Worm (Caenorhabditis elegans) whole organism, L4 larva: ENCODE measurements around the gene slc-9B.1.

Source experiments
- F44E2.7 ChIP-seq: fragments of 200-800 bp; sonication (Bioruptor generic); IDR thresholded peaks from 2 replicates; pipeline ENCODE4 v2.1.2; 2022; ENCODE audit warnings: missing genetic modification characterization, missing compliant biosample characterization
- R02D3.7 ChIP-seq: fragments of 150-350 bp; sonication (generic microtip); optimal IDR thresholded peaks from 3 replicates; lab custom pipeline; 2014; ENCODE audit warnings: missing biosample characterization, missing genetic modification characterization
- T20F7.1 ChIP-seq: fragments of 200-800 bp; sonication (Bioruptor generic); optimal IDR thresholded peaks from 2 replicates; lab custom pipeline; 2018; ENCODE audit warnings: mild to moderate bottlenecking, missing genetic modification characterization, missing compliant biosample characterization
- Y105C5A.15 ChIP-seq: fragments of 200-800 bp; sonication (Bioruptor generic); IDR thresholded peaks from 2 replicates; pipeline ENCODE4 v1.3.6; 2022; ENCODE audit warnings: missing genetic modification characterization, missing compliant biosample characterization
- ZK546.5 ChIP-seq, 2 experiments: sonication (generic microtip); optimal IDR thresholded peaks; 2 replicates each; lab custom pipeline; 2017; ENCODE audit warnings: missing biosample characterization in 2 of 2, missing genetic modification characterization in 2 of 2
- aly-2 ChIP-seq: sonication (generic microtip); optimal IDR thresholded peaks from 2 replicates; lab custom pipeline; 2018; ENCODE audit warnings: missing biosample characterization, missing genetic modification characterization
- ceh-20 ChIP-seq: fragments of 200-800 bp; sonication (Bioruptor generic); IDR thresholded peaks from 2 replicates; pipeline ENCODE4 v1.3.6; 2022; ENCODE audit warnings: missing genetic modification reagents, missing genetic modification characterization, missing compliant biosample characterization
- ceh-28 ChIP-seq: fragments of 150-350 bp; optimal IDR thresholded peaks from 2 replicates; lab custom pipeline; 2014; ENCODE audit warnings: missing biosample characterization, missing genetic modification reagents, missing genetic modification characterization
- cey-2 ChIP-seq: sonication (generic microtip); optimal IDR thresholded peaks from 3 replicates; lab custom pipeline; 2017; ENCODE audit warnings: missing genetic modification characterization, mild to moderate bottlenecking, missing compliant biosample characterization, antibody characterized with exemption, borderline replicate concordance; ENCODE audit not compliant: insufficient read depth
- daf-16 ChIP-seq, 3 experiments: sonication (generic microtip); optimal IDR thresholded peaks; 2 replicates each; lab custom pipeline; 2016 to 2017; ENCODE audit warnings: missing genetic modification characterization in 3 of 3, missing genetic modification reagents in 3 of 3, mild to moderate bottlenecking in 2 of 3, missing compliant biosample characterization in 2 of 3, missing biosample characterization in 1 of 3, moderate library complexity in 1 of 3
- dmd-6 ChIP-seq: fragments of 200-800 bp; sonication (Bioruptor generic); IDR thresholded peaks from 2 replicates; pipeline ENCODE4 v1.3.6; 2022; ENCODE audit warnings: missing genetic modification reagents, missing genetic modification characterization, missing compliant biosample characterization
- duxl-1 ChIP-seq: sonication (generic microtip); optimal IDR thresholded peaks from 2 replicates; lab custom pipeline; 2016; ENCODE audit warnings: mild to moderate bottlenecking, missing genetic modification characterization, moderate library complexity, missing compliant biosample characterization; ENCODE audit not compliant: poor library complexity
- dve-1 ChIP-seq: sonication (generic microtip); optimal IDR thresholded peaks from 2 replicates; lab custom pipeline; 2017; ENCODE audit warnings: antibody characterized with exemption, mild to moderate bottlenecking, missing genetic modification characterization, missing compliant biosample characterization; ENCODE audit not compliant: insufficient read depth
- fos-1 ChIP-seq: fragments of 150-350 bp; optimal IDR thresholded peaks from 2 replicates; lab custom pipeline; 2014; ENCODE audit warnings: missing biosample characterization, missing genetic modification characterization
- gei-8 ChIP-seq: fragments of 200-800 bp; sonication (Bioruptor generic); optimal IDR thresholded peaks from 2 replicates; lab custom pipeline; 2018; ENCODE audit warnings: mild to moderate bottlenecking, missing genetic modification characterization, missing compliant biosample characterization
- hif-1 ChIP-seq, 2 experiments: sonication (generic microtip); optimal IDR thresholded peaks; 2 replicates each; lab custom pipeline; 2016 to 2017; ENCODE audit warnings: missing compliant biosample characterization in 2 of 2, missing genetic modification characterization in 2 of 2, missing genetic modification reagents in 2 of 2, missing genotype in 2 of 2, mild to moderate bottlenecking in 1 of 2
- hlh-11 ChIP-seq: fragments of 200-800 bp; sonication (Bioruptor generic); optimal IDR thresholded peaks from 2 replicates; lab custom pipeline; 2018; ENCODE audit warnings: mild to moderate bottlenecking, missing genetic modification characterization, missing compliant biosample characterization
- hlh-30 ChIP-seq: sonication (generic microtip); optimal IDR thresholded peaks from 2 replicates; lab custom pipeline; 2017; ENCODE audit warnings: antibody characterized with exemption, mild to moderate bottlenecking, missing genetic modification characterization, missing compliant biosample characterization; ENCODE audit not compliant: insufficient read depth
- hmg-1.1 ChIP-seq: fragments of 200-800 bp; sonication (Bioruptor generic); IDR thresholded peaks from 2 replicates; pipeline ENCODE4 v1.3.6; 2022; ENCODE audit warnings: missing genetic modification reagents, missing genetic modification characterization, missing compliant biosample characterization
- jun-1 ChIP-seq: fragments of 150-350 bp; optimal IDR thresholded peaks from 2 replicates; lab custom pipeline; 2014; ENCODE audit warnings: missing biosample characterization, missing genetic modification reagents, missing genetic modification characterization
- lin-1 ChIP-seq: fragments of 200-800 bp; sonication (Bioruptor generic); IDR thresholded peaks from 2 replicates; pipeline ENCODE4 v1.3.6; 2022; ENCODE audit warnings: missing genetic modification reagents, missing genetic modification characterization, missing compliant biosample characterization
- lin-13 ChIP-seq: fragments of 150-350 bp; optimal IDR thresholded peaks from 2 replicates; lab custom pipeline; 2014; ENCODE audit warnings: missing biosample characterization, missing genetic modification reagents, missing genetic modification characterization
- lin-15B ChIP-seq: fragments of 150-350 bp; sonication (generic microtip); optimal IDR thresholded peaks from 3 replicates; lab custom pipeline; 2014; ENCODE audit warnings: missing biosample characterization, missing genetic modification characterization
- lir-3 ChIP-seq: sonication (generic microtip); optimal IDR thresholded peaks from 2 replicates; lab custom pipeline; 2016; ENCODE audit warnings: mild to moderate bottlenecking, missing genetic modification characterization, missing compliant biosample characterization
- lsy-2 ChIP-seq, 2 experiments: fragments of 150-350 bp in 1 of 2; sonication (generic microtip) in 1 of 2; optimal IDR thresholded peaks; 2 replicates each; lab custom pipeline; 2014 to 2017; ENCODE audit warnings: missing biosample characterization in 2 of 2, missing genetic modification characterization in 2 of 2
- madf-5 ChIP-seq, 2 experiments: fragments of 200-800 bp; sonication (Bioruptor generic); IDR thresholded peaks; 2 replicates each; pipeline ENCODE4 v1.3.6; 2022; ENCODE audit warnings: missing compliant biosample characterization in 2 of 2, missing genetic modification characterization in 2 of 2
- mdl-1 ChIP-seq, 2 experiments: fragments of 150-350 bp in 1 of 2; sonication (generic microtip) in 1 of 2; optimal IDR thresholded peaks; 2 replicates each; lab custom pipeline; 2014 to 2017; ENCODE audit warnings: missing biosample characterization in 2 of 2, missing genetic modification characterization in 2 of 2
- mdt-29 ChIP-seq: fragments of 200-800 bp; sonication (Bioruptor generic); IDR thresholded peaks from 2 replicates; pipeline ENCODE4 v1.3.6; 2022; ENCODE audit warnings: missing genetic modification reagents, missing genetic modification characterization, missing compliant biosample characterization
- mep-1 ChIP-seq: fragments of 150-350 bp; sonication (generic microtip); optimal IDR thresholded peaks from 3 replicates; lab custom pipeline; 2014; ENCODE audit warnings: missing biosample characterization, missing genetic modification characterization
- mxl-2 ChIP-seq: fragments of 200-800 bp; sonication (Bioruptor generic); conservative IDR thresholded peaks from 2 replicates; pipeline ENCODE4 v1.3.6; 2022; ENCODE audit warnings: missing genetic modification reagents, missing genetic modification characterization, missing compliant biosample characterization
- mxl-3 ChIP-seq: fragments of 200-800 bp; sonication (Bioruptor generic); optimal IDR thresholded peaks from 2 replicates; lab custom pipeline; 2018; ENCODE audit warnings: mild to moderate bottlenecking, missing genetic modification characterization, missing compliant biosample characterization
- nhr-11 ChIP-seq: fragments of 150-350 bp; optimal IDR thresholded peaks from 2 replicates; lab custom pipeline; 2014; ENCODE audit warnings: missing biosample characterization, missing genetic modification characterization
- nhr-28 ChIP-seq: fragments of 150-350 bp; optimal IDR thresholded peaks from 2 replicates; lab custom pipeline; 2014; ENCODE audit warnings: missing biosample characterization, missing genetic modification characterization
- nhr-48 ChIP-seq: sonication (generic microtip); optimal IDR thresholded peaks from 2 replicates; lab custom pipeline; 2016; ENCODE audit warnings: mild to moderate bottlenecking, missing genetic modification characterization, missing compliant biosample characterization
- nhr-6 ChIP-seq: fragments of 150-350 bp; optimal IDR thresholded peaks from 2 replicates; lab custom pipeline; 2014; ENCODE audit warnings: missing biosample characterization, missing genetic modification characterization
- nhr-77 ChIP-seq: fragments of 150-350 bp; optimal IDR thresholded peaks from 2 replicates; lab custom pipeline; 2014; ENCODE audit warnings: missing biosample characterization, missing genetic modification characterization
- php-3 ChIP-seq: fragments of 200-800 bp; sonication (Bioruptor generic); IDR thresholded peaks from 2 replicates; pipeline ENCODE4 v1.3.6; 2022; ENCODE audit warnings: missing genetic modification reagents, missing genetic modification characterization, missing compliant biosample characterization
- pqm-1 ChIP-seq: sonication (generic microtip); optimal IDR thresholded peaks from 2 replicates; lab custom pipeline; 2017; ENCODE audit warnings: missing biosample characterization, missing genetic modification characterization
- set-16 ChIP-seq: fragments of 200-800 bp; sonication (Bioruptor generic); IDR thresholded peaks from 2 replicates; pipeline ENCODE4 v1.3.6; 2022; ENCODE audit warnings: missing genetic modification reagents, missing genetic modification characterization, missing compliant biosample characterization
- spr-1 ChIP-seq: sonication (generic microtip); optimal IDR thresholded peaks from 2 replicates; lab custom pipeline; 2016; ENCODE audit warnings: mild to moderate bottlenecking, missing genetic modification characterization, missing compliant biosample characterization
- tra-1 ChIP-seq: fragments of 200-800 bp; sonication (Bioruptor generic); IDR thresholded peaks from 2 replicates; pipeline ENCODE4 v1.3.6; 2022; ENCODE audit warnings: missing genetic modification reagents, missing genetic modification characterization, missing compliant biosample characterization
- unc-62 ChIP-seq, 3 experiments: fragments of 150-350 bp in 1 of 3; sonication (generic microtip); optimal IDR thresholded peaks in 2 of 3; peaks in 1 of 3; 1 replicate in 1 of 3; 2 replicates in 2 of 3; lab custom pipeline; 2014 to 2017; ENCODE audit warnings: missing biosample characterization in 3 of 3, missing genetic modification characterization in 3 of 3, missing genetic modification reagents in 3 of 3, missing genotype in 1 of 3
- zfp-3 ChIP-seq: fragments of 200-800 bp; sonication (Bioruptor generic); conservative IDR thresholded peaks from 2 replicates; pipeline ENCODE4 v1.3.6; 2022; ENCODE audit warnings: missing genetic modification reagents, missing genetic modification characterization, missing compliant biosample characterization

Gene slc-9B.1

DNA sequence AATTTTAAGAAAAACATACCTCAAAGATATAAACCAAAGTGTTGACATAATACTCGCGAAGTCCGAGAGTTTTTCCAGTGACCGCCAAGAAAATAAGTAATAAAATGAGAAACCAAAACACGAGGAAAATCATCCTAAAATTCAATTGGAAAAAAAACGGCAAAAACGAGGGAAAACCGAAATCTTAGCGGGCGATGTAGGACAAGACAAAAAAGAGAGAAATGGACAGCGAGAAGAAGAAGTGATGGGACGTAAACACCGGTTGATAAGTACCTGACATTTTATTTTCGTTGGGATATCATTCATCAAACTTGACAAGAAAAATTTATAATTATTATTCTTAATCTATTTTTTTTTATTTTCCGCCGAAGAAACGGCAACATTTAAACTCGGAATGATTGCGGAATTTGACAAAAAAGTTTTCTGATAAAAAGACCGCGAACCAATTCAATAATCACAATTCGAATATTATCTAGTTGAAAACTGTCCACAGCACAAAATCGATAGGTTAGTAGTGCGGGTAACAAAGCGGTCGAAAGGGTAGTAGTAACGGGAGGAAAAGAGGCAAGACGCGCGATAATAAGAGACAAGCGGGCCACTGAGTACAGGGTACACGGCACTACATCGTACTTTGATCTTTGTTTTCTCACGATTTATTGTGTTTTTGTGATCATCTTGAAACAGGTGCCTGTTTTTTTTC lies 48.1 kb downstream of the slc-9B.1 start, which contains the start of gene acl-5 (continued):
- TF ChIP-seq php-3 (no peak), mep-1 (tag; lab: Kevin White, UChicago) (no peak), lir-3 (tag; lab: Kevin White, UChicago) (no peak), nhr-28 (tag; lab: Kevin White, UChicago) (peak; percentile 27), R02D3.7 (tag; lab: Kevin White, UChicago) (no peak), F44E2.7 (GFP tag; lab: Robert Waterston, UW) (no peak), fos-1 (tag; lab: Kevin White, UChicago) (no peak), dve-1 (tag; lab: Kevin White, UChicago) (no peak), madf-5 (GFP tag; IDR thresholded peaks at IDR 0.05; lab: Robert Waterston, UW) (no peak), daf-16 (GFP tag; optimal IDR thresholded peaks at IDR 0.05; lab: Kevin White, UChicago) (peak in 1 of 2 experiments; percentile 24), daf-16 (tag; optimal IDR thresholded peaks at IDR 0.05; lab: Kevin White, UChicago) (peak; percentile 52), set-16 (GFP tag; lab: Robert Waterston, UW) (no peak), zfp-3 (GFP tag; lab: Robert Waterston, UW) (no peak), mdt-29 (no peak), tra-1 (GFP tag; lab: Robert Waterston, UW) (no peak), Y105C5A.15 (no peak), aly-2 (tag; lab: Kevin White, UChicago) (no peak), lin-13 (GFP tag; lab: Kevin White, UChicago) (no peak), mxl-3 (GFP tag; lab: Kevin White, UChicago) (no peak), ZK546.5 (tag; optimal IDR thresholded peaks at IDR 0.05; lab: Kevin White, UChicago) (no peak)

DNA sequence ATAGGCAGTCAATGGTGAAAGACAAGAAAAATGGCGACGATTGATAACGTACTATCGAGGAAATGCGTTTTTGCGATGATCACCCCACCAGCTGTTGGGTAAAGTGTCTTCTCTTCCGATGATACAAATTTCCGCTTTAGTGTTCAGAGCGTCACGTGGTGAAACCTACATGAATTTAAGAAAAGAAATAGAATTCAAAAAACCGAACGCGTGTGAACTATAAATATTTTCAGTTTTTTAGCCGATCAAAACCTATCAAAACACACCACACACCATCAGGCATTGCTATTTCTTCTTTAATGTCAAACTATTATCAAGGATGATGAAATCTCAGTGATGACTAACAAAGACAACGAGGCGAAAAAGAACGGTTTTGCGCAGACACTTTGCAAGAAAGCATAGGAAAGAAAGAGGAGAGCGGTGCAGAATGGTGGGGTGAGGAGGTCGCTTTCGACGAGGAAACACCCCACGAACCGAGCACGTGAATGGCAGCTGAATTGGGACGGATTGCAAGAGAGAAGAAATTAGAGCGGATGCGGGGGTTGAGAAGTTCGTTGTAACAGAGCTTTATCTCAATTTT lies 52.7 kb downstream of the slc-9B.1 start:
- TF ChIP-seq daf-16 (GFP tag; optimal IDR thresholded peaks at IDR 0.05; lab: Kevin White, UChicago) (no peak), daf-16 (tag; optimal IDR thresholded peaks at IDR 0.05; lab: Kevin White, UChicago) (peak; percentile 17), T20F7.1 (GFP tag; lab: Kevin White, UChicago) (peak; percentile 55), lin-1 (GFP tag; lab: Robert Waterston, UW) (0 out of 2 replicates have a peak, but pooled peaks have one; percentile 19), hmg-1.1 (GFP tag; lab: Robert Waterston, UW) (0 out of 2 replicates have a peak, but pooled peaks have one; percentile 17), ceh-20 (GFP tag; lab: Robert Waterston, UW) (0 out of 2 replicates have a peak, but pooled peaks have one; percentile 20), pqm-1 (tag; lab: Kevin White, UChicago) (peak; percentile 56), php-3 (peak; percentile 14; the same call in 1 of the 2 replicates), cey-2 (tag; lab: Kevin White, UChicago) (no peak), mxl-2 (GFP tag; lab: Robert Waterston, UW) (peak; percentile 99), lir-3 (tag; lab: Kevin White, UChicago) (no peak), hlh-30 (tag; lab: Kevin White, UChicago) (peak; percentile 35), gei-8 (GFP tag; lab: Kevin White, UChicago) (peak; percentile 48), nhr-11 (peak; percentile 46), nhr-28 (tag; lab: Kevin White, UChicago) (peak; percentile 57), mdl-1 (tag; optimal IDR thresholded peaks at IDR 0.05; lab: Kevin White, UChicago) (peak; percentile 77 to 88), jun-1 (tag; lab: Kevin White, UChicago) (no peak), tra-1 (GFP tag; lab: Robert Waterston, UW) (peak; percentile 24), nhr-6 (tag; lab: Kevin White, UChicago) (peak; percentile 19), unc-62 (GFP tag; optimal IDR thresholded peaks at IDR 0.05 in 1 of 2; lab: Kevin White, UChicago) (peak in 1 of 2 experiments; percentile 38), unc-62 (tag; optimal IDR thresholded peaks at IDR 0.05; lab: Kevin White, UChicago) (no peak), dmd-6 (GFP tag; lab: Robert Waterston, UW) (peak; percentile 61), mep-1 (tag; lab: Kevin White, UChicago) (peak; percentile 38), ceh-28 (tag; lab: Kevin White, UChicago) (no peak), mxl-3 (GFP tag; lab: Kevin White, UChicago) (peak; percentile 64), nhr-77 (no peak), hif-1 (tag; optimal IDR thresholded peaks at IDR 0.05; lab: Kevin White, UChicago) (peak in 1 of 2 experiments; percentile 25), lin-15B (no peak), dve-1 (tag; lab: Kevin White, UChicago) (peak; percentile 54), nhr-48 (tag; lab: Kevin White, UChicago) (peak; percentile 80), duxl-1 (tag; lab: Kevin White, UChicago) (peak; percentile 24), lsy-2 (tag; optimal IDR thresholded peaks at IDR 0.05; lab: Kevin White, UChicago) (peak in 1 of 2 experiments; percentile 14), spr-1 (tag; lab: Kevin White, UChicago) (peak; percentile 12), hlh-11 (tag; lab: Kevin White, UChicago) (peak; percentile 79), set-16 (GFP tag; lab: Robert Waterston, UW) (peak; percentile 51), zfp-3 (GFP tag; lab: Robert Waterston, UW) (no peak)
